Worm (Caenorhabditis elegans) whole organism, early embryonic: ENCODE data around the gene srz-94.

Source experiments
- ama-1 ChIP-seq: fragments of 150-350 bp; optimal IDR thresholded peaks from 2 replicates; lab custom pipeline; 2014
- flt-1 ChIP-seq: fragments of 200-800 bp; sonication (Bioruptor generic); IDR thresholded peaks from 2 replicates; pipeline ENCODE4 v1.3.6; 2022; ENCODE audit warnings: missing genetic modification characterization, missing compliant biosample characterization
- pes-1 ChIP-seq: fragments of 200-800 bp; sonication (Bioruptor generic); IDR thresholded peaks from 2 replicates; pipeline ENCODE4 v1.3.6; 2022; ENCODE audit warnings: missing genetic modification reagents, missing genetic modification characterization, missing compliant biosample characterization
- scrt-1 ChIP-seq: fragments of 200-800 bp; sonication (Bioruptor generic); IDR thresholded peaks from 2 replicates; pipeline ENCODE4 v1.3.6; 2022; ENCODE audit warnings: missing genetic modification characterization, missing compliant biosample characterization
- sea-1 ChIP-seq: fragments of 200-800 bp; sonication (Bioruptor generic); conservative IDR thresholded peaks from 2 replicates; pipeline ENCODE4 v1.3.6; 2022; ENCODE audit warnings: missing genetic modification characterization, missing compliant biosample characterization
- tra-4 ChIP-seq: sonication (generic microtip); optimal IDR thresholded peaks from 2 replicates; lab custom pipeline; 2017; ENCODE audit warnings: missing genetic modification characterization, missing compliant biosample characterization

ce11 chrV:16987783-16988182 lies 48.0 kb downstream of the srz-94 start:
- no peak for TF ChIP-seq flt-1 (GFP tag; lab: Robert Waterston, UW)
- TF ChIP-seq sea-1: no peak
- no peak for TF ChIP-seq tra-4 (tag; lab: Kevin White, UChicago)
- no peak for TF ChIP-seq ama-1 (lab: Kevin White, UChicago)
- TF ChIP-seq scrt-1 (GFP tag; lab: Robert Waterston, UW): no peak
- TF ChIP-seq pes-1 (GFP tag; lab: Robert Waterston, UW): no peak
